Fruit fly (Drosophila melanogaster): ENCODE measurements around the gene Gat.

The Gat gene

dm6 chr4:663055-663670, 33.7 kb downstream of the Gat start, which contains the start of the genes CG46466 and Slip1 (continued):
- TF ChIP-seq caup (GFP tag; optimal IDR thresholded peaks at IDR 0.05; ENCODE audit: severe bottlenecking) (no peak), Hr51 (GFP tag; optimal IDR thresholded peaks at IDR 0.05) (no peak), CG14050 (GFP tag; IDR thresholded peaks at IDR 0.05) (no peak), emc (GFP tag; optimal IDR thresholded peaks at IDR 0.05) (no peak), gcm2 (GFP tag; optimal IDR thresholded peaks at IDR 0.05) (no peak), CG18262 (tag; optimal IDR thresholded peaks at IDR 0.05) (peak; percentile 32), CG1603 (tag; optimal IDR thresholded peaks at IDR 0.05) (peak; percentile 79), CG17385 (GFP tag; optimal IDR thresholded peaks at IDR 0.05) (no peak), CG3995 (GFP tag; optimal IDR thresholded peaks at IDR 0.05) (peak; percentile 37), CG31441 (GFP tag; IDR thresholded peaks at IDR 0.05) (no peak), crol (GFP tag; IDR thresholded peaks at IDR 0.05) (no peak), dan (GFP tag; IDR thresholded peaks at IDR 0.05) (no peak), CG1024 (GFP tag; IDR thresholded peaks at IDR 0.05) (peak; percentile 94), Meics (GFP tag; optimal IDR thresholded peaks at IDR 0.05) (peak; percentile 22), Dfd (GFP tag; optimal IDR thresholded peaks at IDR 0.05) (peak in 1 of 2 experiments; percentile 75), CG12391 (tag; optimal IDR thresholded peaks at IDR 0.05) (peak; percentile 47), CG31224 (GFP tag; IDR thresholded peaks at IDR 0.05) (no peak), Dp (GFP tag; optimal IDR thresholded peaks at IDR 0.05) (no peak), CG13775 (GFP tag; optimal IDR thresholded peaks at IDR 0.05) (peak; percentile 31), CG14441 (GFP tag; IDR thresholded peaks at IDR 0.05) (no peak), CG10654 (GFP tag; optimal IDR thresholded peaks at IDR 0.05) (no peak), zen2 (GFP tag; IDR thresholded peaks at IDR 0.05; ENCODE audit: partially characterized antibody) (no peak), dpn (GFP tag; optimal IDR thresholded peaks at IDR 0.05) (peak in 1 of 2 experiments; percentile 18), CG17186 (GFP tag; optimal IDR thresholded peaks at IDR 0.05) (no peak), CG13296 (GFP tag; optimal IDR thresholded peaks at IDR 0.05) (no peak), Xbp1 (GFP tag; optimal IDR thresholded peaks at IDR 0.05) (peak; percentile 28), Eip74EF (GFP tag; optimal IDR thresholded peaks at IDR 0.05) (peak in 1 of 2 experiments; percentile 62), CG42726 (GFP tag; IDR thresholded peaks at IDR 0.05; ENCODE audit: partially characterized antibody) (no peak), CG17361 (GFP tag; IDR thresholded peaks at IDR 0.05) (peak; percentile 78; the same call in 1 of the 3 replicates), Ets97D (GFP tag; optimal IDR thresholded peaks at IDR 0.05) (no peak), zfh2 (GFP tag; optimal IDR thresholded peaks at IDR 0.05) (peak; percentile 13), unpg (GFP tag; optimal IDR thresholded peaks at IDR 0.05) (peak; percentile 3), nmo (GFP tag; optimal IDR thresholded peaks at IDR 0.05) (peak; percentile 58), maf-S (GFP tag; optimal IDR thresholded peaks at IDR 0.05) (no peak), CG10543 (GFP tag; optimal IDR thresholded peaks at IDR 0.05) (no peak), HHEX (GFP tag; optimal IDR thresholded peaks at IDR 0.05) (no peak), Optix (GFP tag; IDR thresholded peaks at IDR 0.05) (no peak), sens (GFP tag) (peak; percentile 65), fd3F (GFP tag; optimal IDR thresholded peaks at IDR 0.05) (no peak), CG10959 (GFP tag; IDR thresholded peaks at IDR 0.05) (no peak)

- TF ChIP-seq BtbVII (GFP tag; optimal IDR thresholded peaks at IDR 0.05) (no peak), tio (GFP tag; optimal IDR thresholded peaks at IDR 0.05) (no peak), CG18619 (GFP tag; optimal IDR thresholded peaks at IDR 0.05) (no peak), fd64A (GFP tag; optimal IDR thresholded peaks at IDR 0.05) (no peak), ac (GFP tag; optimal IDR thresholded peaks at IDR 0.05) (no peak), pho (GFP tag; optimal IDR thresholded peaks at IDR 0.05) (no peak), Lim3 (GFP tag; IDR thresholded peaks at IDR 0.05) (no peak), CG8765 (GFP tag; IDR thresholded peaks at IDR 0.05) (no peak), Bdp1 (GFP tag; optimal IDR thresholded peaks at IDR 0.05) (no peak), D19A (tag; optimal IDR thresholded peaks at IDR 0.05) (peak; percentile 72), CG2199 (GFP tag; IDR thresholded peaks at IDR 0.05) (0 out of 3 replicates have a peak, but pooled peaks have one; percentile 51), vfl (GFP tag; optimal IDR thresholded peaks at IDR 0.05) (no peak), Bgb (GFP tag; IDR thresholded peaks at IDR 0.05; ENCODE audit: partially characterized antibody) (no peak)
Measured at dm6 chr4:664277-664676, 34.8 kb downstream of the Gat start.

Measured in whole organism, embryonic.